Worm (Caenorhabditis elegans) whole organism, mixed stage, embryonic: ENCODE results near the gene C12D5.9.

Experiments
- ceh-43 ChIP-seq: fragments of 200-800 bp; sonication (Bioruptor generic); optimal IDR thresholded peaks from 2 replicates; lab custom pipeline; 2018; ENCODE audit warnings: mild to moderate bottlenecking, missing genetic modification characterization, moderate library complexity, missing compliant biosample characterization
- mep-1 ChIP-seq: fragments of 150-350 bp; optimal IDR thresholded peaks from 2 replicates; lab custom pipeline; 2017; ENCODE audit warnings: missing biosample characterization, missing genetic modification reagents, missing genetic modification characterization, inconsistent platforms
- nhr-28 ChIP-seq: fragments of 150-350 bp; optimal IDR thresholded peaks from 2 replicates; lab custom pipeline; 2014; ENCODE audit warnings: missing biosample characterization, missing genetic modification characterization
- sptf-1 ChIP-seq: sonication (generic microtip); optimal IDR thresholded peaks from 2 replicates; lab custom pipeline; 2017; ENCODE audit warnings: mild to moderate bottlenecking, missing genetic modification characterization, moderate library complexity, missing compliant biosample characterization

DNA sequence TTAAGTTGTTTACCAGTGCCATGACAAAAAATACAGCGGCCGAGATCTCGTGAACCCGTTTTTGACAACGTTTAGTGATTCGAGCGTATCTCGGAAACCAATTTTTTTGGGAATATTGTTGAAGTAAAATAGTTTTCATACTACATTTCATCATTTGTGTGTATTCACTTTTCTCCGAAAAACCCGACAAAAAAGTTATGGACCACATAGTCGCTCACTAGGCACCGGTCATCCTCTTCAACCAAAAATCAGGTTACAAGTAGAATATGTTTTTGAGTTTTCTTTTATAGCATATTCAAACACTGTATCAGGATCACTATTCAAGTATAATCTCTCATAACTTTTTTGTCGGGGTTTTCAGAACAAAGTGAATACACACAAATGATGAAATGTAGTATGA, 48.1 kb downstream of the C12D5.9 start:
- no peak for TF ChIP-seq sptf-1 (tag; lab: Kevin White, UChicago)
- TF ChIP-seq ceh-43 (GFP tag; lab: Kevin White, UChicago) = no peak
- TF ChIP-seq nhr-28 (tag; lab: Kevin White, UChicago) = no peak
- TF ChIP-seq mep-1 (tag; lab: Kevin White, UChicago) = no peak
